Fruit fly (Drosophila melanogaster): Measurements from ENCODE around the gene CG11786.

The CG11786 gene

dm6 chr3R:25046023-25046422 lies at the start of gene CG11786:
Gene CG11786 (plus strand): TSS chr3R:25046323.
- TF ChIP-seq CG5204 (GFP tag; optimal IDR thresholded peaks at IDR 0.05) (no peak), CG14711 (tag; optimal IDR thresholded peaks at IDR 0.05) (no peak), bab1 (GFP tag; optimal IDR thresholded peaks at IDR 0.05) (no peak), CG11617 (GFP tag; optimal IDR thresholded peaks at IDR 0.05) (no peak), CG7045 (GFP tag; optimal IDR thresholded peaks at IDR 0.05) (no peak), cic (GFP tag; optimal IDR thresholded peaks at IDR 0.05) (no peak), tj (GFP tag; optimal IDR thresholded peaks at IDR 0.05) (no peak), kay (GFP tag; ENCODE audit: borderline replicate concordance) (no peak)

- TF ChIP-seq Crg-1 (GFP tag; optimal IDR thresholded peaks at IDR 0.05) = no peak
- no peak for TF ChIP-seq CG14711 (tag; optimal IDR thresholded peaks at IDR 0.05)
- TF ChIP-seq toe (GFP tag; optimal IDR thresholded peaks at IDR 0.05) = no peak
- TF ChIP-seq CG7101 (tag; optimal IDR thresholded peaks at IDR 0.05) = no peak
- TF ChIP-seq Clk (GFP tag; optimal IDR thresholded peaks at IDR 0.05) = no peak
- TF ChIP-seq CG1620 (GFP tag; optimal IDR thresholded peaks at IDR 0.05) = no peak
- TF ChIP-seq tj (GFP tag; optimal IDR thresholded peaks at IDR 0.05) = no peak
- TF ChIP-seq CG12768 (GFP tag; optimal IDR thresholded peaks at IDR 0.05) = no peak
- no peak for TF ChIP-seq pad (GFP tag; optimal IDR thresholded peaks at IDR 0.05)
- TF ChIP-seq CG11617 (GFP tag; optimal IDR thresholded peaks at IDR 0.05) = no peak
- no peak for TF ChIP-seq bab1 (GFP tag; optimal IDR thresholded peaks at IDR 0.05)
- TF ChIP-seq CG5204 (GFP tag; optimal IDR thresholded peaks at IDR 0.05) = no peak
- no peak for TF ChIP-seq cnc (optimal IDR thresholded peaks at IDR 0.05)
- no peak for TF ChIP-seq Mnt (GFP tag; optimal IDR thresholded peaks at IDR 0.05)
- TF ChIP-seq cic (GFP tag; optimal IDR thresholded peaks at IDR 0.05) = no peak
- TF ChIP-seq ovo (GFP tag; optimal IDR thresholded peaks at IDR 0.05) = no peak
- no peak for TF ChIP-seq Hr96 (GFP tag; optimal IDR thresholded peaks at IDR 0.05)
- no peak for TF ChIP-seq CG33017 (tag; optimal IDR thresholded peaks at IDR 0.05)
These were observed 49.6 kb upstream of the CG11786 start for dm6 chr3R:24996502-24996901.

- TF ChIP-seq CG1620 (GFP tag; optimal IDR thresholded peaks at IDR 0.05) (no peak), CG14711 (tag; optimal IDR thresholded peaks at IDR 0.05) (no peak), cic (GFP tag; optimal IDR thresholded peaks at IDR 0.05) (no peak), ovo (GFP tag; optimal IDR thresholded peaks at IDR 0.05) (no peak), Hr96 (GFP tag; optimal IDR thresholded peaks at IDR 0.05) (no peak), Mnt (GFP tag; optimal IDR thresholded peaks at IDR 0.05) (no peak), cnc (optimal IDR thresholded peaks at IDR 0.05) (no peak), CG7101 (tag; optimal IDR thresholded peaks at IDR 0.05) (no peak)
These were observed 48.8 kb upstream of the CG11786 start for dm6 chr3R:24997287-24997686.

dm6 chr3R:24999575-24999974 lies 46.5 kb upstream of the CG11786 start:
- no peak for TF ChIP-seq Clk (GFP tag; optimal IDR thresholded peaks at IDR 0.05)
- TF ChIP-seq CG11617 (GFP tag; optimal IDR thresholded peaks at IDR 0.05) = no peak
- TF ChIP-seq tj (GFP tag; optimal IDR thresholded peaks at IDR 0.05) = no peak
- no peak for TF ChIP-seq cic (GFP tag; optimal IDR thresholded peaks at IDR 0.05)
- no peak for TF ChIP-seq CG33017 (tag; optimal IDR thresholded peaks at IDR 0.05)
- TF ChIP-seq CG14711 (tag; optimal IDR thresholded peaks at IDR 0.05) = no peak
- no peak for TF ChIP-seq toe (GFP tag; optimal IDR thresholded peaks at IDR 0.05)
- TF ChIP-seq CG7045 (GFP tag; optimal IDR thresholded peaks at IDR 0.05) = no peak
- no peak for TF ChIP-seq kay (GFP tag; ENCODE audit: borderline replicate concordance)
- TF ChIP-seq CG5204 (GFP tag; optimal IDR thresholded peaks at IDR 0.05) = no peak
- no peak for TF ChIP-seq pad (GFP tag; optimal IDR thresholded peaks at IDR 0.05)
- TF ChIP-seq Mnt (GFP tag; optimal IDR thresholded peaks at IDR 0.05) = no peak

- TF ChIP-seq CG14711 (tag; optimal IDR thresholded peaks at IDR 0.05) (no peak), bab1 (GFP tag; optimal IDR thresholded peaks at IDR 0.05) (no peak), CG1620 (GFP tag; optimal IDR thresholded peaks at IDR 0.05) (no peak), kay (GFP tag; ENCODE audit: borderline replicate concordance) (no peak), ovo (GFP tag; optimal IDR thresholded peaks at IDR 0.05) (no peak), tj (GFP tag; optimal IDR thresholded peaks at IDR 0.05) (no peak), toe (GFP tag; optimal IDR thresholded peaks at IDR 0.05) (no peak), Mnt (GFP tag; optimal IDR thresholded peaks at IDR 0.05) (no peak), cic (GFP tag; optimal IDR thresholded peaks at IDR 0.05) (no peak), Hr96 (GFP tag; optimal IDR thresholded peaks at IDR 0.05) (no peak), CG33017 (tag; optimal IDR thresholded peaks at IDR 0.05) (no peak), CG7101 (tag; optimal IDR thresholded peaks at IDR 0.05) (no peak), Crg-1 (GFP tag; optimal IDR thresholded peaks at IDR 0.05) (no peak), CG12768 (GFP tag; optimal IDR thresholded peaks at IDR 0.05) (no peak), CG11617 (GFP tag; optimal IDR thresholded peaks at IDR 0.05) (no peak), Clk (GFP tag; optimal IDR thresholded peaks at IDR 0.05) (no peak), cnc (optimal IDR thresholded peaks at IDR 0.05) (no peak), CG7045 (GFP tag; optimal IDR thresholded peaks at IDR 0.05) (no peak), CG5204 (GFP tag; optimal IDR thresholded peaks at IDR 0.05) (no peak), pad (GFP tag; optimal IDR thresholded peaks at IDR 0.05) (no peak)
These were observed 43.9 kb upstream of the CG11786 start for dm6 chr3R:25002257-25002656.

- TF ChIP-seq Mnt (GFP tag; optimal IDR thresholded peaks at IDR 0.05) = no peak
- TF ChIP-seq CG1620 (GFP tag; optimal IDR thresholded peaks at IDR 0.05) = no peak
- no peak for TF ChIP-seq CG33017 (tag; optimal IDR thresholded peaks at IDR 0.05)
- no peak for TF ChIP-seq Crg-1 (GFP tag; optimal IDR thresholded peaks at IDR 0.05)
- TF ChIP-seq Clk (GFP tag; optimal IDR thresholded peaks at IDR 0.05) = no peak
- no peak for TF ChIP-seq cnc (optimal IDR thresholded peaks at IDR 0.05)
- TF ChIP-seq bab1 (GFP tag; optimal IDR thresholded peaks at IDR 0.05) = no peak
- TF ChIP-seq ovo (GFP tag; optimal IDR thresholded peaks at IDR 0.05) = no peak
- no peak for TF ChIP-seq cic (GFP tag; optimal IDR thresholded peaks at IDR 0.05)
These were observed 42.1 kb upstream of the CG11786 start for dm6 chr3R:25004064-25004463.

dm6 chr3R:25004763-25005162 lies 41.4 kb upstream of the CG11786 start:
- TF ChIP-seq ovo (GFP tag; optimal IDR thresholded peaks at IDR 0.05) = no peak
- TF ChIP-seq CG14711 (tag; optimal IDR thresholded peaks at IDR 0.05) = no peak
- no peak for TF ChIP-seq cic (GFP tag; optimal IDR thresholded peaks at IDR 0.05)
- no peak for TF ChIP-seq Mnt (GFP tag; optimal IDR thresholded peaks at IDR 0.05)
- TF ChIP-seq Hr96 (GFP tag; optimal IDR thresholded peaks at IDR 0.05) = no peak
